Fruit fly (Drosophila melanogaster) whole organism, wandering third instar larva: ENCODE measurements around the gene Srg1.

Source experiments
- Abd-B ChIP-seq: fragments of >200 bp; optimal IDR thresholded peaks from 2 replicates; lab custom pipeline; 2017; ENCODE audit warnings: missing biosample characterization, missing genetic modification characterization
- CG32264 ChIP-seq: fragments of 200-800 bp; sonication (Bioruptor generic); optimal IDR thresholded peaks from 2 replicates; lab custom pipeline; 2016; ENCODE audit warnings: missing biosample characterization, missing genetic modification characterization
- CG9705 ChIP-seq: fragments of 200-800 bp; sonication (Bioruptor generic); optimal IDR thresholded peaks from 2 replicates; lab custom pipeline; 2018; ENCODE audit warnings: missing biosample characterization, mild to moderate bottlenecking, missing genetic modification characterization
- Dfd ChIP-seq: fragments of >200 bp; optimal IDR thresholded peaks from 2 replicates; lab custom pipeline; 2017; ENCODE audit warnings: missing biosample characterization, missing genetic modification characterization
- Dif ChIP-seq: fragments of 200-275, 200-300 bp; sonication (Bioruptor generic); optimal IDR thresholded peaks from 2 replicates; lab custom pipeline; 2018; ENCODE audit warnings: missing biosample characterization, missing genetic modification characterization; ENCODE audit not compliant: partially characterized antibody
- GATAd ChIP-seq: sonication (Bioruptor generic); optimal IDR thresholded peaks from 2 replicates; lab custom pipeline; 2016; ENCODE audit warnings: missing biosample characterization, missing genetic modification characterization
- Hnf4 ChIP-seq: fragments of 200-800 bp; sonication (Bioruptor generic); optimal IDR thresholded peaks from 2 replicates; lab custom pipeline; 2016; ENCODE audit warnings: missing biosample characterization, mild to moderate bottlenecking, missing genetic modification characterization
- Hr78 ChIP-seq: fragments of >200 bp; optimal IDR thresholded peaks from 2 replicates; lab custom pipeline; 2017; ENCODE audit warnings: missing biosample characterization, missing genetic modification characterization
- Hr83 ChIP-seq: fragments of 200-300 bp; sonication (Bioruptor generic); optimal IDR thresholded peaks from 2 replicates; lab custom pipeline; 2016; ENCODE audit warnings: missing biosample characterization, mild to moderate bottlenecking, missing genetic modification characterization, moderate library complexity; ENCODE audit not compliant: poor library complexity, severe bottlenecking
- Myc ChIP-seq: fragments of >200 bp; optimal IDR thresholded peaks from 2 replicates; lab custom pipeline; 2017
- N ChIP-seq: fragments of >200 bp; optimal IDR thresholded peaks from 2 replicates; lab custom pipeline; 2018; ENCODE audit warnings: missing biosample characterization, missing external identifiers, missing genetic modification characterization
- OdsH ChIP-seq: fragments of 200-800 bp; sonication (Bioruptor generic); optimal IDR thresholded peaks from 2 replicates; lab custom pipeline; 2016; ENCODE audit warnings: missing biosample characterization, mild to moderate bottlenecking, missing genetic modification characterization
- Rel ChIP-seq, 2 experiments: fragments of 200-800 bp; sonication (Bioruptor generic) in 1 of 2; optimal IDR thresholded peaks; 2 replicates in 1 of 2; 3 replicates in 1 of 2; lab custom pipeline; 2016 to 2019; ENCODE audit warnings: mild to moderate bottlenecking in 2 of 2, missing biosample characterization in 2 of 2, missing genetic modification characterization in 2 of 2, moderate library complexity in 1 of 2
- Sp1 ChIP-seq: fragments of 200-800 bp; sonication (Bioruptor generic); optimal IDR thresholded peaks from 3 replicates; lab custom pipeline; 2019; ENCODE audit warnings: missing biosample characterization, mild to moderate bottlenecking, missing genetic modification characterization, moderate library complexity
- Vsx2 ChIP-seq: fragments of 200-300, 225-300 bp; sonication (Bioruptor generic); optimal IDR thresholded peaks from 2 replicates; lab custom pipeline; 2018; ENCODE audit warnings: missing biosample characterization, missing genetic modification characterization; ENCODE audit not compliant: partially characterized antibody
- br ChIP-seq: fragments of 200-800 bp; sonication (Bioruptor generic); optimal IDR thresholded peaks from 2 replicates; lab custom pipeline; 2016; ENCODE audit warnings: missing biosample characterization, missing genetic modification characterization
- brk ChIP-seq: fragments of 200-800 bp; sonication (Bioruptor generic); optimal IDR thresholded peaks from 2 replicates; lab custom pipeline; 2016; ENCODE audit warnings: missing biosample characterization, mild to moderate bottlenecking, missing genetic modification characterization
- dl ChIP-seq, 2 experiments: fragments of 175-275, 200-275 bp in 1 of 2; fragments of 200-275 bp in 1 of 2; sonication (Bioruptor generic); optimal IDR thresholded peaks; lab custom pipeline; 2018; ENCODE audit warnings: mild to moderate bottlenecking in 2 of 2, missing biosample characterization in 2 of 2, missing genetic modification characterization in 2 of 2, moderate library complexity in 2 of 2; ENCODE audit not compliant: partially characterized antibody in 2 of 2, insufficient read depth in 1 of 2
- dsf ChIP-seq: sonication (Bioruptor generic); optimal IDR thresholded peaks from 2 replicates; lab custom pipeline; 2016; ENCODE audit warnings: missing biosample characterization, missing genetic modification characterization, borderline replicate concordance
- ey ChIP-seq: fragments of 200-800 bp; sonication (Bioruptor generic); optimal IDR thresholded peaks from 2 replicates; lab custom pipeline; 2016; ENCODE audit warnings: missing biosample characterization, missing genetic modification characterization
- foxo ChIP-seq, 2 experiments: fragments of 200-800 bp; sonication (Bioruptor generic); optimal IDR thresholded peaks; 2 replicates in 1 of 2; 3 replicates in 1 of 2; lab custom pipeline; 2016 to 2017; ENCODE audit warnings: missing biosample characterization in 2 of 2, missing genetic modification characterization in 2 of 2
- fru ChIP-seq: fragments of 200-800 bp; sonication (Bioruptor generic); optimal IDR thresholded peaks from 3 replicates; lab custom pipeline; 2016; ENCODE audit warnings: missing biosample characterization, mild to moderate bottlenecking, missing genetic modification characterization
- h ChIP-seq: fragments of 200-800 bp; sonication (Bioruptor generic); optimal IDR thresholded peaks from 3 replicates; lab custom pipeline; 2016; ENCODE audit warnings: missing biosample characterization, mild to moderate bottlenecking, missing genetic modification characterization
- jim ChIP-seq: fragments of 175-275, 200-325 bp; sonication (Bioruptor generic); optimal IDR thresholded peaks from 2 replicates; lab custom pipeline; 2016; ENCODE audit warnings: missing biosample characterization, mild to moderate bottlenecking, missing genetic modification characterization
- lola ChIP-seq: fragments of >200 bp; optimal IDR thresholded peaks from 2 replicates; lab custom pipeline; 2017; ENCODE audit warnings: missing biosample characterization, missing genetic modification characterization
- pan ChIP-seq: fragments of >200 bp; optimal IDR thresholded peaks from 2 replicates; lab custom pipeline; 2017
- psq ChIP-seq: fragments of 200-800 bp; sonication (Bioruptor generic); optimal IDR thresholded peaks from 3 replicates; lab custom pipeline; 2017; ENCODE audit warnings: missing biosample characterization, mild to moderate bottlenecking, missing genetic modification characterization, moderate library complexity
- sage ChIP-seq: fragments of 200-800 bp; sonication (Bioruptor generic); optimal IDR thresholded peaks from 2 replicates; lab custom pipeline; 2016; ENCODE audit warnings: missing biosample characterization, mild to moderate bottlenecking, missing genetic modification characterization
- sv ChIP-seq: fragments of 200-800 bp; sonication (Bioruptor generic); optimal IDR thresholded peaks from 3 replicates; lab custom pipeline; 2016; ENCODE audit warnings: missing biosample characterization, missing genetic modification characterization
- tai ChIP-seq: sonication (Bioruptor generic); optimal IDR thresholded peaks from 2 replicates; lab custom pipeline; 2016; ENCODE audit warnings: missing biosample characterization, missing genetic modification characterization
- woc ChIP-seq: sonication (Bioruptor generic); optimal IDR thresholded peaks from 2 replicates; lab custom pipeline; 2016; ENCODE audit warnings: missing biosample characterization, mild to moderate bottlenecking, missing genetic modification characterization

Srg1 gene

DNA sequence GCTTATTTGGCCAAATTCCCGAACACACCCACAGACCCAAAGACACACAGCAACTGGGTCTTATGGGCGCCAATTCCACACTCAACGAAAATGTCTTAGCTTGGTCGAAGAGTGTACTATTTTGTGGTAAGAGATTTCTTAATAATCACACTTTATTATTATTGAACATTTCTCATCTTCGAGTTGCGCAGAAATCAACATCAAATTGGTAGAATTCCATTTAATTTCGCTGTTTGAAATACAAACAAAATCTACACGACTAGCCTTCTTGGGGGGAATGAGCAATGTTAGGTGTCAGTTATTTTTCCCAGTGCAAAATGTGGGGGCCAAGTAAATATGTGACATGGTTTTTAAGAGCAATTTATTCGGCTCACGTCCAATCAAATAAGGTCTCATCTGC lies 26.4 kb upstream of the Srg1 start:
- TF ChIP-seq sage (GFP tag; lab: Kevin White, UChicago) (no peak), Abd-B (GFP tag; lab: Kevin White, UChicago) (no peak), CG9705 (GFP tag; lab: Kevin White, UChicago) (no peak), tai (GFP tag; lab: Kevin White, UChicago) (no peak), N (no peak), Hr78 (GFP tag; lab: Kevin White, UChicago) (no peak), Myc (lab: Kevin White, UChicago) (no peak), brk (GFP tag; lab: Kevin White, UChicago) (no peak), Dfd (GFP tag; lab: Kevin White, UChicago) (no peak), sv (GFP tag; lab: Kevin White, UChicago) (no peak), psq (GFP tag; lab: Kevin White, UChicago) (no peak), h (GFP tag; lab: Kevin White, UChicago) (no peak), pan (lab: Kevin White, UChicago) (no peak), foxo (GFP tag; optimal IDR thresholded peaks at IDR 0.05; lab: Kevin White, UChicago) (no peak), woc (GFP tag; lab: Kevin White, UChicago) (no peak), ey (GFP tag; lab: Kevin White, UChicago) (no peak), Rel (GFP tag; optimal IDR thresholded peaks at IDR 0.05; lab: Kevin White, UChicago) (no peak), Rel (tag; optimal IDR thresholded peaks at IDR 0.05; lab: Kevin White, UChicago) (no peak), lola (no peak), dsf (GFP tag; lab: Kevin White, UChicago) (no peak)

DNA sequence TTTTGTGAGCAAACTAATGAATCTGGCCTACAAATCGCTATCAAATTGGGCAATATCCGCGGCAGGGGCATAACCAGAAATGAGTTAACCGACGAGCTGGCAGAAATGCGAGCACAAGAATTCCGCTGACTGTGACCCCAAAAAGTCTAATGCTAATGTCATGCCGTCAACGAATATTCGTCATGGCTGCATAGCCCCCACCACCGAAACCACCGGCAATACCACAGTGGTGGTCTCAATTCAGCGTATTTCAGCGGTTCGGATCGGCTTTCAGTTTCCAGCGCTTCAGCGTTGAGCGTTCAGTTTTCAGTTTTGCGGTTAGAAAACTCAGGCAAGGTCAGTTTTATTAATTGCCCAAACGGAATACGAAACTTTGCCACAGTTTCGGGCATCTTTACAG lies 25.7 kb upstream of the Srg1 start:
- TF ChIP-seq Dfd (GFP tag; lab: Kevin White, UChicago) (no peak), Hr78 (GFP tag; lab: Kevin White, UChicago) (no peak), psq (GFP tag; lab: Kevin White, UChicago) (no peak), dl (GFP tag; optimal IDR thresholded peaks at IDR 0.05; lab: Kevin White, UChicago; ENCODE audit: insufficient read depth in 1 of 2, partially characterized antibody in 2 of 2) (no peak), Myc (lab: Kevin White, UChicago) (no peak), lola (no peak), OdsH (GFP tag; lab: Kevin White, UChicago) (no peak), br (GFP tag; lab: Kevin White, UChicago) (no peak), fru (GFP tag; lab: Kevin White, UChicago) (no peak), Hr83 (GFP tag; lab: Kevin White, UChicago) (no peak), Hnf4 (no peak)
- TF ChIP-seq, all 38 proteins: peak for 0

DNA sequence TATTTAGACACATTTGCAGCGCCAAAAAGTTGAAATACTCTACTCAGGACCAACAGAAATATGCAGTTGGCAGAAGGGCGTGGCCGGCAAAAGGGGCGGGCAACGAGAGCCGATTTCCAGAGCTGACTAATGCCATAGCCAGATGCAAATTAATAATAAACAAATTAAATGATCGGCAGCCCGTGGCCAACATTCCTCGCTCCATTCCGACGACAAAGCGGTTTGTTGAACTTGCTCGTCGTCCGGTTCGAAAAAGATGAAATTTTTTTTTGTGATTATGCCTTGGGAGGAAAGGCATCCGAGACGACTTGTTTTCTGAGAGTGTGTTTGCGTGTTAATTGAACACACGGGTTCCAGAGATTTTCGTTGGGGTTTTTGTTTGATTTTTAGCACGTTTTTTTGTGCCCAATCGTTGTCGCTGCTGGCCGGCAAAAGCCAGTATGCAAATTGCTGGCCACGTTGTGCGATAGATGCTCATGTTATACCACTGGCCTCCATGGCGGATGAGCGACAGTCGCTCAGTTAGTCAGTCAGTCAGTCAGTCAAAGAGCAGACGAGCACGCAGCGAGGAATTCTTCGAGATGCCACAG lies 24.9 kb upstream of the Srg1 start:
- TF ChIP-seq h (GFP tag; lab: Kevin White, UChicago) (peak; percentile 54), br (GFP tag; lab: Kevin White, UChicago) (peak; percentile 10), lola (no peak), Vsx2 (peak; percentile 10), Rel (GFP tag; optimal IDR thresholded peaks at IDR 0.05; lab: Kevin White, UChicago) (no peak), Rel (tag; optimal IDR thresholded peaks at IDR 0.05; lab: Kevin White, UChicago) (peak; percentile 76), sv (GFP tag; lab: Kevin White, UChicago) (no peak), Hr78 (GFP tag; lab: Kevin White, UChicago) (no peak), woc (GFP tag; lab: Kevin White, UChicago) (no peak), GATAd (GFP tag; lab: Kevin White, UChicago) (no peak)

DNA sequence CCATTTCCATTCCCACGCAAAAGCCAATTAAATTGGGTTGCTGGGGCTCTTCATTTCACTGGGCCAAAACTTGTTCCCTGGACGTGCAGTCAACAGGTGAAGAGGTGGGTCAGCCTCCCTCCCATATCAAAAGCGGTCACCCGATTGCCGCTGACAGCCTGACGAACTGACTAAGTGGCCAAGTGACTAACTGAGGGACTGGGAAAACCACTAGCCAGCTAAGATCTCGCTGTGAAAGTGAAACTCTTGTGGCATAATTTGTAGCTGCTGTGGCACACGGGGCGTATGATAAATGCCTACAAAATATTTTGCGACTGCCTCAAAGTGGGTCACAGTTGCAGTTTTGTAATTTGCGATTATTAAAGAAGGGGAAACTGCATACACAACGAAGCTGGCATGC lies 23.9 kb upstream of the Srg1 start:
- TF ChIP-seq GATAd (GFP tag; lab: Kevin White, UChicago) (no peak), jim (GFP tag; lab: Kevin White, UChicago) (no peak), OdsH (GFP tag; lab: Kevin White, UChicago) (no peak), psq (GFP tag; lab: Kevin White, UChicago) (no peak), Dif (GFP tag; lab: Kevin White, UChicago) (no peak), N (no peak), pan (lab: Kevin White, UChicago) (no peak), sv (GFP tag; lab: Kevin White, UChicago) (no peak), sage (GFP tag; lab: Kevin White, UChicago) (no peak), Sp1 (GFP tag; lab: Kevin White, UChicago) (no peak), tai (GFP tag; lab: Kevin White, UChicago) (no peak), fru (GFP tag; lab: Kevin White, UChicago) (no peak), CG32264 (no peak), brk (GFP tag; lab: Kevin White, UChicago) (no peak), Hr83 (GFP tag; lab: Kevin White, UChicago) (no peak)
